Worm (Caenorhabditis elegans) whole organism, young adult: Measurements from ENCODE around the gene C17C3.6.

Experiments used
- B0019.2 ChIP-seq: fragments of 200-800 bp; sonication (Bioruptor generic); conservative IDR thresholded peaks from 2 replicates; pipeline ENCODE4 v1.3.6; 2022; ENCODE audit warnings: missing genetic modification reagents, missing genetic modification characterization, missing compliant biosample characterization
- B0035.1 ChIP-seq: sonication (generic microtip); optimal IDR thresholded peaks from 2 replicates; lab custom pipeline; 2016; ENCODE audit warnings: missing genetic modification characterization, mild to moderate bottlenecking, missing compliant biosample characterization, missing genotype, missing genetic modification reagents
- B0336.3 ChIP-seq: fragments of 200-800 bp; sonication (Bioruptor generic); IDR thresholded peaks from 2 replicates; pipeline ENCODE4 v1.3.6; 2022; ENCODE audit warnings: missing genetic modification characterization, missing compliant biosample characterization
- C06A6.2 ChIP-seq: fragments of 200-800 bp; sonication (Bioruptor generic); conservative IDR thresholded peaks from 2 replicates; pipeline ENCODE4 v1.3.6; 2022; ENCODE audit warnings: missing genetic modification characterization, missing compliant biosample characterization
- D2030.7 ChIP-seq: fragments of 200-800 bp; sonication (Bioruptor generic); IDR thresholded peaks from 2 replicates; pipeline ENCODE4 v1.3.6; 2022; ENCODE audit warnings: missing genetic modification reagents, missing genetic modification characterization, missing compliant biosample characterization
- F10E7.11 ChIP-seq: sonication (generic microtip); optimal IDR thresholded peaks from 2 replicates; lab custom pipeline; 2017; ENCODE audit warnings: mild to moderate bottlenecking, missing genetic modification characterization, moderate library complexity, missing compliant biosample characterization
- F33H1.4 ChIP-seq: fragments of 200-800 bp; sonication (Bioruptor generic); IDR thresholded peaks from 2 replicates; pipeline ENCODE4 v1.3.6; 2022; ENCODE audit warnings: missing genetic modification reagents, missing genetic modification characterization, missing compliant biosample characterization
- F49E8.2 ChIP-seq: sonication (generic microtip); optimal IDR thresholded peaks from 3 replicates; lab custom pipeline; 2017; ENCODE audit warnings: missing genetic modification characterization, mild to moderate bottlenecking, missing compliant biosample characterization, antibody characterized with exemption, moderate library complexity; ENCODE audit not compliant: insufficient read depth
- K11D2.4 ChIP-seq: fragments of 200-800 bp; sonication (Bioruptor generic); IDR thresholded peaks from 2 replicates; pipeline ENCODE4 v1.3.6; 2022; ENCODE audit warnings: missing genetic modification reagents, missing genetic modification characterization, missing compliant biosample characterization
- ama-1 ChIP-seq, 3 experiments: fragments of 150-350 bp in 1 of 3; sonication (generic microtip) in 2 of 3; optimal IDR thresholded peaks; 2 replicates each; lab custom pipeline; 2014 to 2018; ENCODE audit warnings: missing biosample characterization in 2 of 3, missing genetic modification characterization in 2 of 3, missing genetic modification reagents in 2 of 3
- aptf-3 ChIP-seq: fragments of 200-800 bp; sonication (Bioruptor generic); IDR thresholded peaks from 2 replicates; pipeline ENCODE4 v1.3.6; 2022; ENCODE audit warnings: missing genetic modification characterization, missing compliant biosample characterization
- attf-6 ChIP-seq: fragments of 200-800 bp; sonication (Bioruptor generic); IDR thresholded peaks from 2 replicates; pipeline ENCODE4 v1.3.6; 2022; ENCODE audit warnings: missing genetic modification reagents, missing genetic modification characterization, missing compliant biosample characterization
- bed-2 ChIP-seq: fragments of 200-800 bp; sonication (Bioruptor generic); IDR thresholded peaks from 2 replicates; pipeline ENCODE4 v1.3.6; 2022; ENCODE audit warnings: missing genetic modification reagents, missing genetic modification characterization, missing compliant biosample characterization
- ceh-91 ChIP-seq: fragments of 200-800 bp; sonication (Bioruptor generic); IDR thresholded peaks from 2 replicates; pipeline ENCODE4 v1.3.6; 2022; ENCODE audit warnings: missing genetic modification reagents, missing genetic modification characterization, missing compliant biosample characterization
- egl-18 ChIP-seq: fragments of 200-800 bp; sonication (Bioruptor generic); IDR thresholded peaks from 2 replicates; pipeline ENCODE4 v1.3.6; 2022; ENCODE audit warnings: missing genetic modification reagents, missing genetic modification characterization, missing compliant biosample characterization
- egrh-3 ChIP-seq: fragments of 200-800 bp; sonication (Bioruptor generic); IDR thresholded peaks from 2 replicates; pipeline ENCODE4 v1.3.6; 2022; ENCODE audit warnings: missing genetic modification reagents, missing genetic modification characterization, missing compliant biosample characterization
- him-1 ChIP-seq: sonication (generic microtip); optimal IDR thresholded peaks from 2 replicates; lab custom pipeline; 2016; ENCODE audit warnings: missing genotype, missing genetic modification reagents, missing genetic modification characterization, missing compliant biosample characterization
- hmg-20 ChIP-seq: fragments of 200-800 bp; sonication (Bioruptor generic); IDR thresholded peaks from 2 replicates; pipeline ENCODE4 v1.3.6; 2022; ENCODE audit warnings: missing genetic modification reagents, missing genetic modification characterization, missing compliant biosample characterization
- hrde-1 ChIP-seq: sonication (generic microtip); optimal IDR thresholded peaks from 2 replicates; lab custom pipeline; 2016; ENCODE audit warnings: missing genetic modification characterization, mild to moderate bottlenecking, missing compliant biosample characterization, moderate library complexity, missing genotype, missing genetic modification reagents, borderline replicate concordance
- let-607 ChIP-seq, 2 experiments: fragments of 200-800 bp in 1 of 2; sonication (Bioruptor generic) in 1 of 2; sonication (generic microtip) in 1 of 2; optimal IDR thresholded peaks; 2 replicates each; lab custom pipeline; 2016 to 2018; ENCODE audit warnings: mild to moderate bottlenecking in 2 of 2, missing compliant biosample characterization in 2 of 2, missing genetic modification characterization in 2 of 2, moderate library complexity in 2 of 2, missing genotype in 1 of 2
- lin-35 ChIP-seq, 3 experiments: fragments of 150-350 bp in 2 of 3; sonication (generic microtip) in 1 of 3; optimal IDR thresholded peaks; 2 replicates each; lab custom pipeline; 2014 to 2018; ENCODE audit warnings: missing biosample characterization in 3 of 3, missing genetic modification characterization in 3 of 3, missing genetic modification reagents in 3 of 3
- lin-40 ChIP-seq: sonication (generic microtip); optimal IDR thresholded peaks from 2 replicates; lab custom pipeline; 2016; ENCODE audit warnings: missing genetic modification characterization, mild to moderate bottlenecking, missing compliant biosample characterization, missing genotype, missing genetic modification reagents
- madf-8 ChIP-seq: fragments of 200-800 bp; sonication (Bioruptor generic); conservative IDR thresholded peaks from 2 replicates; pipeline ENCODE4 v1.3.6; 2022; ENCODE audit warnings: missing genetic modification reagents, missing genetic modification characterization, missing compliant biosample characterization
- mcd-1 ChIP-seq: fragments of 200-800 bp; sonication (Bioruptor generic); IDR thresholded peaks from 2 replicates; pipeline ENCODE4 v1.3.6; 2022; ENCODE audit warnings: missing genetic modification reagents, missing genetic modification characterization, missing compliant biosample characterization
- mxl-1 ChIP-seq: sonication (generic microtip); optimal IDR thresholded peaks from 2 replicates; lab custom pipeline; 2016; ENCODE audit warnings: missing genetic modification characterization, missing compliant biosample characterization
- nhr-80 ChIP-seq: sonication (generic microtip); optimal IDR thresholded peaks from 2 replicates; lab custom pipeline; 2016; ENCODE audit warnings: missing genetic modification characterization, missing compliant biosample characterization
- rpc-1 ChIP-seq, 2 experiments: fragments of 150-350 bp in 1 of 2; sonication (generic microtip) in 1 of 2; optimal IDR thresholded peaks; 2 replicates each; lab custom pipeline; 2014 to 2018; ENCODE audit warnings: missing biosample characterization in 1 of 2, missing genetic modification characterization in 1 of 2, missing genetic modification reagents in 1 of 2, missing genotype in 1 of 2
- snpc-1.1 ChIP-seq: sonication (generic microtip); optimal IDR thresholded peaks from 2 replicates; lab custom pipeline; 2017; ENCODE audit warnings: missing genetic modification characterization, mild to moderate bottlenecking, missing compliant biosample characterization, antibody characterized with exemption, moderate library complexity, missing genotype, missing genetic modification reagents; ENCODE audit not compliant: insufficient read depth
- snpc-4 ChIP-seq, 5 experiments: fragments of 150-350 bp in 1 of 5; sonication (generic microtip) in 4 of 5; optimal IDR thresholded peaks; 2 replicates each; lab custom pipeline; 2014 to 2018; ENCODE audit warnings: missing genetic modification characterization in 5 of 5, missing biosample characterization in 3 of 5, antibody characterized with exemption in 2 of 5, mild to moderate bottlenecking in 2 of 5, missing compliant biosample characterization in 2 of 5, missing genotype in 2 of 5, moderate library complexity in 2 of 5, missing genetic modification reagents in 1 of 5
- tbp1 ChIP-seq: fragments of 200-800 bp; sonication (Bioruptor generic); optimal IDR thresholded peaks from 2 replicates; lab custom pipeline; 2018; ENCODE audit warnings: mild to moderate bottlenecking, missing genetic modification characterization, missing compliant biosample characterization
- ztf-26 ChIP-seq: sonication (generic microtip); optimal IDR thresholded peaks from 2 replicates; lab custom pipeline; 2017; ENCODE audit warnings: missing genetic modification characterization, missing compliant biosample characterization
- ztf-3 ChIP-seq: fragments of 200-800 bp; sonication (Bioruptor generic); optimal IDR thresholded peaks from 2 replicates; lab custom pipeline; 2018; ENCODE audit warnings: mild to moderate bottlenecking, missing genetic modification characterization, missing compliant biosample characterization

Gene C17C3.6

DNA sequence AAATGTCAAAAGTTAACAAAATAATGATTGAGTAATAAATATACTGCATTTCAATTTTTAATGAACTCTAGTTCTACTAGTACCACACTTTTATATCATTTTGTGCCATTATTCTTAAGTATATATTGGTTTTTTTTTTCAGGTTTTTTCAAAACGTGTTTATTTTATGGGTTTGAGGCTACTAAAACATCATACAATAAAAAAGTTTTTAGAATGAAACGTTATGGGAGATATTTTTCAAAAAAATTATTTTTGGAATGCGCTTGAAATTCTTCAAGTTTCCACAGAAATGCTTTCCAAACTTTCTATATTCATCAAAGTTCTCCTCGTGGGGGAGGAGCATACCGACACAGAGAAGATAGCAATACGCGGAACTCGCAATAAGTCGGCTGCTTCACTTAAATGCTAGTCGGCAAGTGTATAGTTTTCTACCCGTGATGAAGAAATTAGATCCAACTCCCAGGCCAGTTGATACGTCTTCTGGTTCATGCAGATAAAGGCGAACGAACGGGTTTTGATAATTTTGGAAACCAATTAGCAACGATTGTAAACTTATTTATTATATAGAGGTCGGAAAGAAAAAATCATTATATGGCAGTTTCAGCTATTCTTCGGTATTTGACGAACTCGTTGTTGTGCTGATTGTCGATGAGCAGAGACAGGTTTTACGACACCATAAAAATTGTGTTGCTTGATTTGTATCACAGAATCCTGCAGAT, 49.6 kb downstream of the C17C3.6 start, which contains the start of gene C17G10.10 (continued):
- TF ChIP-seq aptf-3 (GFP tag; lab: Robert Waterston, UW) (no peak), F33H1.4 (peak; percentile 53), F10E7.11 (tag; lab: Kevin White, UChicago) (no peak), let-607 (tag; optimal IDR thresholded peaks at IDR 0.05; lab: Kevin White, UChicago) (peak; percentile 19 to 37), madf-8 (GFP tag; lab: Robert Waterston, UW) (peak; percentile 45), B0336.3 (GFP tag; lab: Robert Waterston, UW) (peak; percentile 78), C06A6.2 (no peak), mxl-1 (tag; lab: Kevin White, UChicago) (no peak), ztf-3 (GFP tag; lab: Kevin White, UChicago) (no peak), rpc-1 (optimal IDR thresholded peaks at IDR 0.05; lab: Kevin White, UChicago) (no peak), rpc-1 (tag; optimal IDR thresholded peaks at IDR 0.05; lab: Kevin White, UChicago) (peak; percentile 15), him-1 (tag; lab: Kevin White, UChicago) (peak; percentile 94), mcd-1 (peak; percentile 64), D2030.7 (GFP tag; lab: Robert Waterston, UW) (peak; percentile 82), K11D2.4 (GFP tag; lab: Robert Waterston, UW) (no peak), lin-35 (GFP tag; optimal IDR thresholded peaks at IDR 0.05; lab: Kevin White, UChicago) (peak in 1 of 3 experiments; percentile 38), attf-6 (peak; percentile 89), ztf-26 (tag; lab: Kevin White, UChicago) (peak; percentile 21), bed-2 (no peak), egl-18 (GFP tag; lab: Robert Waterston, UW) (no peak), snpc-1.1 (peak; percentile 98), B0019.2 (GFP tag; lab: Robert Waterston, UW) (no peak), ama-1 (optimal IDR thresholded peaks at IDR 0.05; lab: Kevin White, UChicago) (peak; percentile 83), ama-1 (GFP tag; optimal IDR thresholded peaks at IDR 0.05; lab: Kevin White, UChicago) (no peak), tbp1 (GFP tag; lab: Kevin White, UChicago) (peak; percentile 77), hrde-1 (tag; lab: Kevin White, UChicago) (peak; percentile 68), egrh-3 (0 out of 2 replicates have a peak, but pooled peaks have one; percentile 8), F49E8.2 (tag; lab: Kevin White, UChicago) (peak; percentile 88), snpc-4 (GFP tag; optimal IDR thresholded peaks at IDR 0.05; lab: Kevin White, UChicago) (peak; percentile 97), snpc-4 (tag; optimal IDR thresholded peaks at IDR 0.05; lab: Kevin White, UChicago) (peak; percentile 98 to 99 (median 98)), lin-40 (tag; lab: Kevin White, UChicago) (peak; percentile 75), B0035.1 (tag; lab: Kevin White, UChicago) (no peak), nhr-80 (tag; lab: Kevin White, UChicago) (peak; percentile 59), ceh-91 (peak; percentile 12; the same call in 1 of the 2 replicates), hmg-20 (GFP tag; lab: Robert Waterston, UW) (0 out of 2 replicates have a peak, but pooled peaks have one; percentile 11)
